Worm (Caenorhabditis elegans): ENCODE measurements around the gene T06C12.9.

DNA sequence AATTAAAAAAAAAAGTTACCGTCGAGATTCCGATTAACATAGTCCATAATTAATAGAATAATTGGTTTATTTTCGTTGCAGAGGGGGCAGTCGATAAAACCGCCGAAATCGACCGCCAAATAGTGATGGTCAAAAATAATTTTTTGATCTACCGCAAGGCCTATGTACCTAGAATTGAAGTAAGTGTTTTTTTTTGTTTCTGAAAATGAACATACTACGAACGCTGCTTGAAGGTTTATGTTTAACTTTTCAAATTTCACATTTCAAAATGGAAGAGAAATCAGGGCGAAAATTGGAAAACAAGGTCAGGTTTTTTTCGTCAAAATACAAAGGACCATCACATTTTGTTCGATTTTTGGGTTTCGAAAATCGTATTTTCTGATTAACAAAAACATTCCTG, 42.5 kb upstream of the T06C12.9 start, which contains the start of gene pzf-1:
- TF ChIP-seq unc-62 (GFP tag; optimal IDR thresholded peaks at IDR 0.05 in 1 of 2) = no peak
- TF ChIP-seq unc-62 (tag; optimal IDR thresholded peaks at IDR 0.05) = no peak
- no peak for TF ChIP-seq nhr-77 (tag; optimal IDR thresholded peaks at IDR 0.05)
- TF ChIP-seq ama-1 (optimal IDR thresholded peaks at IDR 0.05) = no peak
- TF ChIP-seq ceh-82 (tag; optimal IDR thresholded peaks at IDR 0.05) = no peak
- TF ChIP-seq fkh-10 (GFP tag; optimal IDR thresholded peaks at IDR 0.05) = no peak
- TF ChIP-seq R02D3.7 (tag; optimal IDR thresholded peaks at IDR 0.05) = no peak
- TF ChIP-seq aha-1 (tag) = no peak
- no peak for TF ChIP-seq nhr-76 (tag; optimal IDR thresholded peaks at IDR 0.05)
- no peak for TF ChIP-seq mdl-1 (tag; optimal IDR thresholded peaks at IDR 0.05)
- TF ChIP-seq F49E8.2 (tag; optimal IDR thresholded peaks at IDR 0.05; ENCODE audit: borderline replicate concordance) = no peak
- no peak for TF ChIP-seq snpc-4 (tag; optimal IDR thresholded peaks at IDR 0.05)
- TF ChIP-seq Y75B8A.6 (GFP tag; IDR thresholded peaks at IDR 0.05) = no peak
- no peak for TF ChIP-seq dve-1 (tag; optimal IDR thresholded peaks at IDR 0.05; ENCODE audit: insufficient read depth)

Measured in whole organism, L4 larva.